Fruit fly (Drosophila melanogaster) S2 (cell line): ENCODE results near the gene CG6293.

Source experiments
- CG8478 ChIP-seq: fragments of >200 bp; optimal IDR thresholded peaks from 2 replicates; lab custom pipeline; 2018
- CTCF ChIP-seq, 2 experiments: fragments of >200 bp; optimal IDR thresholded peaks; 2 replicates each; lab custom pipeline; 2018

The CG6293 gene

DNA sequence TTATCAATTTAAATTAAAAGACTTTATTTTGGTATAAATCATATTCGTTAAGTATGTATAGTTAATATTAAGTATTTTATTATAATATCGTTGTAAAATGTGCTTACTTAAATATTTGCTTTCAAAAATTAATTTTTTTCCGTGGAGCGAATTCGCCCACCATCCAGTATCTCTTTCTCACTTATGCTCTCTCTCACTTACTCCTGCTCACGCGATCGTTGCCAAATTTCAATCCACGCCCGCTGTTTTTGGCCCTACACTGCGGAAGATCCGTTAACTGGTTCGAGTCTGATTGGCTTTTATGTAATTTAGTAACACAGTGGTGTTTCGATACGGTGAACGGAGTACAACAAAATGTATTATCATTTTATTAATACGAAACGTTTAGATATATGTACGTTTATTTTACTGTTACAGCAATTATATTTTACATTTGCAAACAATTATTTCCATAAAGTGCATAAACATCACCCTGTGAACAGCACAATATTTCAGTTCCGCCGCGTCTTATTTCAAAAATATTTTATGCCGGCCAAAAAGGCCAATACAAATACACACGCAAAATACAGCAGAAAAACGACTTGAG, 45.8 kb downstream of the CG6293 start:
- no peak for TF ChIP-seq CTCF (optimal IDR thresholded peaks at IDR 0.05; lab: Kevin White, UChicago)

DNA sequence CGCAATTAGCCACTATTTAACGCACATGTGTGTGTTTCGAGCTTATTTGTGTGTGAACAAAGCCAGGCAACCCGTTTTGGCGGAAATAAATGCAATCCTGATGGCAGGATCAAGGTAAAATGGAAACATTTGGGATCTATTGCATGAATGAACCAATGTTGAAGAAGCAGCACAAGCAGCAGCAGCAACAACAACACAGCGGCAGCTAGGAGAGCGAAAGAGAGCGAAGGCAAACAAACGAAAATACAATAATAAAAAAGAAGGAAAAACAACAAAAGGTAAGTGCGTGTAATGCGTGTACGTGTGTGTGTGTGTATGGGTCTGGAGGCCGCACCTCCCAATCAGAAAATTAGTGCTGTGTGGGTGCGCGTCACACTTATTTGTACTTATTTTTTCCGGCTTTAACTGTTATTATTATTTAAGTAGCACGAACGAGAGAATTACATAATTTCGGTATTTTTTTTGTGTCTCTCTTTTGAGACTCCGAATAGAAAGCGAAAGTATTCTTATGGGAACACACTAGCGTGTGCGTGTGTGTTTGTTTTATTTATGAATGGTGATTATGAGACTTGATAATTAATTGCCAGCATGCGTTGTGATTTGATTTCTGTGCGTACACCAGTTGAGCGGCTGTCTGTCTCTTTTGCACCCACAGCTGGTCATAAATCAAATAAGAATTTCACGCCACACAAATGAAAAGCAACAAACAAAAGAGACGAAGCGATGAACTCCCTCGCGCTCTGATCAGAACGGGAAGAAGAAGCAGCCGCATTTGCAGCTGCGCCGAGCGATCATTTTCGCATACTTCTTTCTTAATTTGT, 46.6 kb downstream of the CG6293 start:
- TF ChIP-seq CG8478 (lab: Kevin White, UChicago) (no peak), CTCF (optimal IDR thresholded peaks at IDR 0.05; lab: Kevin White, UChicago) (no peak)

DNA sequence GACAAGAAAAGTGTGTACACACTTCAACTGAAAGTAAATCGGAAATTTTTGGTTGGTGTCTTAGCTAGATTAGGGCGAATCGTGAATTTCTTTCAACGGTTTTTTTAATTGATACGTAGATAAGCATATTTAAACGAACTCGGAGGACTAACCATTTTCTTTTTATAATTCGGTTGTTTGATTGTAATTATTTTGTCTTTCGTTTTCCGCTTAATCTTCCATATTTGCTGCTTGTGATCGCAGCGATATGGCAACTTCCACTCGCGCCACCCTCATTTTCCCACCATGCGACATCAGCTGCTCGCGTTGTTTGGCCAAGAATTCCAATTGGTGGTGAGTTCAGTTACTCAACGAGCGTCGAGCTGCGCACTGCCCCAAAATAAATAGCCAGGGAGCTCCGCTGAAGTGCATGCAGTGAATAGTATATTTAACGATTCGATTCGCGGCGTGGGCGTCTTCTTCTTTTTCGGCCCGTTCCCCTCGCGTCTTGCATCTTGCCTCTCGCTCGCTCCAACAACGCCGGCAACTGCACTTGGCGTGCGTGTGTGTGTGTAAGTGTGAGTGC, 47.4 kb downstream of the CG6293 start, which contains the start of gene Nuak:
Gene Nuak (plus strand): TSS at position 335 of the 565 bp plus-strand sequence.
- no peak for TF ChIP-seq CTCF (optimal IDR thresholded peaks at IDR 0.05; lab: Kevin White, UChicago)
- TF ChIP-seq CG8478 (lab: Kevin White, UChicago), result no peak

DNA sequence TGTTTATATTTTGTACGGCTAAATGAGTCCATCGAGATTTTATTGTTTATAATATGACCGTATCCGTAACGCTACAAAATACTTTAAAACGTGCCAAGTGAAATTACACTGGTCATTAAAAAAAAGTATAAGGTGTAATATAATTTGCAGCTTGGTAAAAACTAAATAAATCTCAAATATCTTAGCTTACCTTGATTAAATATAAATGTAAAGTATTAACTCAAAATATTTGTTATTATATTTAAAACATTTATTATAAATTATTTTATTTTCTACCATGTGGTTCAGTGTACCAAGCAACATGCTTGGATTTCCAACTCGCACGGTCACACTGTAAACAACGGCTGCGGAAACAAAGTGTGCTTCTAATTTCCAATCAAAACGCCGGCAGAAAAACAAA, 49.6 kb downstream of the CG6293 start, which contains the start of the genes Sirt6 and pont:
Gene Sirt6 (minus strand): TSS at position 50 of the 400 bp plus-strand sequence.
Gene pont (plus strand): TSS at position 324 of the 400 bp plus-strand sequence.
- no peak for TF ChIP-seq CG8478 (lab: Kevin White, UChicago)
- no peak for TF ChIP-seq CTCF (optimal IDR thresholded peaks at IDR 0.05; lab: Kevin White, UChicago)
